Worm (Caenorhabditis elegans) whole organism, L1 larva: ENCODE data around the gene Y38A10A.11.
A peak's percentile ranks its signal among the peaks of the same experiment; 100 is the strongest.

Experiments
- C04F5.9 ChIP-seq: sonication (generic microtip); optimal IDR thresholded peaks from 2 replicates; lab custom pipeline; 2016; ENCODE audit warnings: missing genetic modification characterization, missing compliant biosample characterization
- C16A3.4 ChIP-seq: fragments of 150-350 bp; optimal IDR thresholded peaks from 2 replicates; lab custom pipeline; 2014; ENCODE audit warnings: missing biosample characterization, missing genetic modification characterization
- C34B4.2 ChIP-seq: sonication (generic microtip); optimal IDR thresholded peaks from 2 replicates; lab custom pipeline; 2017; ENCODE audit warnings: mild to moderate bottlenecking, missing genetic modification characterization, missing compliant biosample characterization
- Y116A8C.19 ChIP-seq: sonication (generic microtip); optimal IDR thresholded peaks from 2 replicates; lab custom pipeline; 2016; ENCODE audit warnings: missing compliant biosample characterization, missing genetic modification characterization, borderline replicate concordance
- aha-1 ChIP-seq: fragments of 150-350 bp; optimal IDR thresholded peaks from 2 replicates; lab custom pipeline; 2014; ENCODE audit warnings: missing biosample characterization, missing genetic modification characterization
- alr-1 ChIP-seq: fragments of 200-800 bp; sonication (Bioruptor generic); optimal IDR thresholded peaks from 2 replicates; lab custom pipeline; 2018; ENCODE audit warnings: borderline replicate concordance, mild to moderate bottlenecking, missing genetic modification characterization, missing compliant biosample characterization
- aly-2 ChIP-seq: fragments of 150-350 bp; optimal IDR thresholded peaks from 2 replicates; lab custom pipeline; 2014; ENCODE audit warnings: missing biosample characterization, missing genetic modification characterization
- ama-1 ChIP-seq: fragments of 150-350 bp; optimal IDR thresholded peaks from 2 replicates; lab custom pipeline; 2014
- blmp-1 ChIP-seq: fragments of 150-350 bp; optimal IDR thresholded peaks from 2 replicates; lab custom pipeline; 2014; ENCODE audit warnings: missing biosample characterization, missing genetic modification characterization
- ceh-8 ChIP-seq: fragments of 200-800 bp; sonication (Bioruptor generic); optimal IDR thresholded peaks from 2 replicates; lab custom pipeline; 2018; ENCODE audit warnings: mild to moderate bottlenecking, missing genetic modification characterization, moderate library complexity, missing compliant biosample characterization
- ceh-90 ChIP-seq: sonication (generic microtip); optimal IDR thresholded peaks from 2 replicates; lab custom pipeline; 2016; ENCODE audit warnings: missing genetic modification characterization, missing compliant biosample characterization
- ces-1 ChIP-seq: fragments of 150-350 bp; optimal IDR thresholded peaks from 2 replicates; lab custom pipeline; 2014; ENCODE audit warnings: missing biosample characterization, missing genetic modification reagents, missing genetic modification characterization
- dsc-1 ChIP-seq: sonication (generic microtip); optimal IDR thresholded peaks from 2 replicates; lab custom pipeline; 2016; ENCODE audit warnings: mild to moderate bottlenecking, missing genetic modification characterization, missing compliant biosample characterization
- efl-1 ChIP-seq, 4 experiments: fragments of 150-350 bp; optimal IDR thresholded peaks in 3 of 4; peaks in 1 of 4; 1 replicate in 1 of 4; 2 replicates in 3 of 4; lab custom pipeline; 2014; ENCODE audit warnings: missing biosample characterization in 2 of 4, missing genetic modification characterization in 2 of 4, missing genetic modification reagents in 2 of 4
- efl-3 ChIP-seq: fragments of 200-800 bp; sonication (Bioruptor generic); optimal IDR thresholded peaks from 2 replicates; lab custom pipeline; 2018; ENCODE audit warnings: mild to moderate bottlenecking, missing genetic modification characterization, missing compliant biosample characterization
- egl-27 ChIP-seq, 2 experiments: fragments of 150-350 bp in 1 of 2; sonication (generic microtip); optimal IDR thresholded peaks; 3 replicates each; lab custom pipeline; 2017 to 2018; ENCODE audit warnings: missing biosample characterization in 2 of 2, missing genetic modification characterization in 2 of 2, missing genetic modification reagents in 2 of 2
- ets-5 ChIP-seq: fragments of 200-800 bp; sonication (Bioruptor generic); IDR thresholded peaks from 2 replicates; pipeline ENCODE4 v1.3.6; 2022; ENCODE audit warnings: missing genetic modification characterization, missing compliant biosample characterization
- fkh-8 ChIP-seq: sonication (generic microtip); optimal IDR thresholded peaks from 2 replicates; lab custom pipeline; 2016; ENCODE audit warnings: mild to moderate bottlenecking, missing genetic modification characterization, missing compliant biosample characterization
- grh-1 ChIP-seq: fragments of 200-800 bp; sonication (Bioruptor generic); IDR thresholded peaks from 2 replicates; pipeline ENCODE4 v1.3.6; 2022; ENCODE audit warnings: missing genetic modification reagents, missing genetic modification characterization, missing compliant biosample characterization
- hlh-4 ChIP-seq: sonication (generic microtip); optimal IDR thresholded peaks from 2 replicates; lab custom pipeline; 2016; ENCODE audit warnings: mild to moderate bottlenecking, missing genetic modification characterization, missing compliant biosample characterization
- irx-1 ChIP-seq: sonication (generic microtip); optimal IDR thresholded peaks from 2 replicates; lab custom pipeline; 2016; ENCODE audit warnings: missing genetic modification characterization, missing compliant biosample characterization
- isw-1 ChIP-seq: fragments of 200-800 bp; sonication (Bioruptor generic); IDR thresholded peaks from 2 replicates; pipeline ENCODE4 v1.3.6; 2022; ENCODE audit warnings: missing genetic modification characterization, missing compliant biosample characterization
- jun-1 ChIP-seq: fragments of 150-350 bp; optimal IDR thresholded peaks from 2 replicates; lab custom pipeline; 2014; ENCODE audit warnings: missing biosample characterization, missing genetic modification reagents, missing genetic modification characterization
- lin-14 ChIP-seq: fragments of 200-800 bp; sonication (Bioruptor generic); optimal IDR thresholded peaks from 2 replicates; lab custom pipeline; 2018; ENCODE audit warnings: mild to moderate bottlenecking, missing genetic modification characterization, moderate library complexity, missing compliant biosample characterization
- lin-39 ChIP-seq: fragments of 150-350 bp; optimal IDR thresholded peaks from 2 replicates; lab custom pipeline; 2014; ENCODE audit warnings: missing biosample characterization, missing genetic modification reagents, missing genetic modification characterization
- lsy-2 ChIP-seq, 2 experiments: fragments of 150-350 bp; optimal IDR thresholded peaks; 2 replicates each; lab custom pipeline; 2014; ENCODE audit warnings: missing biosample characterization in 2 of 2, missing genetic modification characterization in 2 of 2
- mep-1 ChIP-seq: fragments of 150-350 bp; optimal IDR thresholded peaks from 2 replicates; lab custom pipeline; 2014; ENCODE audit warnings: missing biosample characterization, missing genetic modification characterization
- nhr-11 ChIP-seq: fragments of 150-350 bp; optimal IDR thresholded peaks from 2 replicates; lab custom pipeline; 2014; ENCODE audit warnings: missing biosample characterization, missing genetic modification characterization
- nhr-12 ChIP-seq: sonication (generic microtip); optimal IDR thresholded peaks from 2 replicates; lab custom pipeline; 2017; ENCODE audit warnings: missing biosample characterization, missing genetic modification characterization
- nhr-20 ChIP-seq: sonication (generic microtip); optimal IDR thresholded peaks from 2 replicates; lab custom pipeline; 2016; ENCODE audit warnings: mild to moderate bottlenecking, missing genetic modification characterization, missing compliant biosample characterization
- nhr-71 ChIP-seq: sonication (generic microtip); optimal IDR thresholded peaks from 2 replicates; lab custom pipeline; 2016; ENCODE audit warnings: mild to moderate bottlenecking, missing genetic modification characterization, moderate library complexity, missing compliant biosample characterization
- nhr-76 ChIP-seq: sonication (generic microtip); optimal IDR thresholded peaks from 2 replicates; lab custom pipeline; 2017; ENCODE audit warnings: missing biosample characterization, missing genetic modification characterization
- nhr-84 ChIP-seq: sonication (generic microtip); optimal IDR thresholded peaks from 2 replicates; lab custom pipeline; 2017; ENCODE audit warnings: missing biosample characterization, missing genetic modification characterization
- nhr-85 ChIP-seq: sonication (generic microtip); peaks from one replicate; lab custom pipeline; 2016; ENCODE audit warnings: missing genetic modification characterization, inconsistent platforms, missing compliant biosample characterization
- nhr-90 ChIP-seq: sonication (generic microtip); optimal IDR thresholded peaks from 2 replicates; lab custom pipeline; 2016; ENCODE audit warnings: mild to moderate bottlenecking, missing genetic modification characterization, missing compliant biosample characterization; ENCODE audit not compliant: poor library complexity
- pqm-1 ChIP-seq: sonication (generic microtip); optimal IDR thresholded peaks from 3 replicates; lab custom pipeline; 2017; ENCODE audit warnings: missing biosample characterization, missing genetic modification characterization
- rnt-1 ChIP-seq: sonication (generic microtip); optimal IDR thresholded peaks from 2 replicates; lab custom pipeline; 2016; ENCODE audit warnings: mild to moderate bottlenecking, missing genetic modification characterization, moderate library complexity, missing compliant biosample characterization
- snpc-4 ChIP-seq: fragments of 150-350 bp; optimal IDR thresholded peaks from 2 replicates; lab custom pipeline; 2014; ENCODE audit warnings: missing biosample characterization, missing genetic modification characterization
- snu-23 ChIP-seq: sonication (generic microtip); optimal IDR thresholded peaks from 2 replicates; lab custom pipeline; 2016; ENCODE audit warnings: missing genetic modification characterization, missing compliant biosample characterization
- sox-4 ChIP-seq: sonication (generic microtip); optimal IDR thresholded peaks from 2 replicates; lab custom pipeline; 2016; ENCODE audit warnings: missing genetic modification characterization, missing compliant biosample characterization
- swsn-7 ChIP-seq: sonication (generic microtip); optimal IDR thresholded peaks from 2 replicates; lab custom pipeline; 2016; ENCODE audit warnings: missing genetic modification characterization, missing compliant biosample characterization
- tbx-2 ChIP-seq: sonication (generic microtip); optimal IDR thresholded peaks from 2 replicates; lab custom pipeline; 2016; ENCODE audit warnings: missing genetic modification characterization, missing compliant biosample characterization
- tlp-1 ChIP-seq: fragments of 150-350 bp; optimal IDR thresholded peaks from 2 replicates; lab custom pipeline; 2014; ENCODE audit warnings: missing biosample characterization, missing genetic modification characterization
- unc-86 ChIP-seq: sonication (generic microtip); optimal IDR thresholded peaks from 2 replicates; lab custom pipeline; 2016; ENCODE audit warnings: missing genetic modification characterization, missing compliant biosample characterization
- unc-98 ChIP-seq: fragments of 200-800 bp; sonication (Bioruptor generic); IDR thresholded peaks from 2 replicates; pipeline ENCODE4 v1.3.6; 2022; ENCODE audit warnings: missing genetic modification characterization, missing compliant biosample characterization
- vab-15 ChIP-seq: sonication (generic microtip); optimal IDR thresholded peaks from 2 replicates; lab custom pipeline; 2017; ENCODE audit warnings: missing genotype, mild to moderate bottlenecking, missing genetic modification characterization, missing compliant biosample characterization
- xbp-1 ChIP-seq: sonication (generic microtip); optimal IDR thresholded peaks from 2 replicates; lab custom pipeline; 2016; ENCODE audit warnings: missing genetic modification characterization, missing compliant biosample characterization
- zag-1 ChIP-seq: fragments of 150-350 bp; optimal IDR thresholded peaks from 2 replicates; lab custom pipeline; 2014; ENCODE audit warnings: missing biosample characterization, missing genetic modification characterization
- ztf-11 ChIP-seq, 2 experiments: sonication (generic microtip); optimal IDR thresholded peaks; 2 replicates each; lab custom pipeline; 2016 to 2017; ENCODE audit warnings: missing genetic modification characterization in 2 of 2, missing biosample characterization in 1 of 2, missing compliant biosample characterization in 1 of 2

Gene Y38A10A.11

ce11 chrV:6099634-6100033 lies 3.7 kb downstream of the Y38A10A.11 start:
- no peak for TF ChIP-seq unc-98 (GFP tag; lab: Robert Waterston, UW)
- TF ChIP-seq sox-4 (tag; lab: Kevin White, UChicago), result no peak
- TF ChIP-seq snpc-4, result no peak
- no peak for TF ChIP-seq nhr-76
- no peak for TF ChIP-seq tlp-1 (tag; lab: Kevin White, UChicago)
- no peak; the same call in 1 of the 2 replicates for TF ChIP-seq grh-1 (GFP tag; lab: Robert Waterston, UW)
- TF ChIP-seq mep-1 (tag; lab: Kevin White, UChicago), result no peak
- TF ChIP-seq nhr-20 (tag; lab: Kevin White, UChicago), result no peak
- TF ChIP-seq ceh-8 (GFP tag; lab: Kevin White, UChicago), result no peak
- TF ChIP-seq alr-1 (tag; lab: Kevin White, UChicago), result peak; percentile 60
- TF ChIP-seq nhr-84 (tag; lab: Kevin White, UChicago), result no peak
- TF ChIP-seq ceh-90 (tag; lab: Kevin White, UChicago), result no peak
- no peak for TF ChIP-seq nhr-90 (tag; lab: Kevin White, UChicago)
- no peak for TF ChIP-seq efl-1 (optimal IDR thresholded peaks at IDR 0.05; lab: Kevin White, UChicago)
- TF ChIP-seq efl-1 (GFP tag; optimal IDR thresholded peaks at IDR 0.05 in 1 of 2; lab: Kevin White, UChicago), result peak in 1 of 2 experiments; percentile 78
- no peak for TF ChIP-seq fkh-8 (tag; lab: Kevin White, UChicago)
- no peak for TF ChIP-seq tbx-2
- TF ChIP-seq isw-1, result no peak
- peak; percentile 35 for TF ChIP-seq nhr-85
- no peak for TF ChIP-seq C16A3.4 (tag; lab: Kevin White, UChicago)
- no peak for TF ChIP-seq Y116A8C.19 (tag; lab: Kevin White, UChicago)
- no peak for TF ChIP-seq hlh-4
- 0 out of 2 replicates have a peak, but pooled peaks have one; percentile 58 for TF ChIP-seq ets-5 (GFP tag; lab: Robert Waterston, UW)
- TF ChIP-seq irx-1, result no peak
- peak; percentile 27 for TF ChIP-seq rnt-1 (tag; lab: Kevin White, UChicago)
- TF ChIP-seq ztf-11 (tag; optimal IDR thresholded peaks at IDR 0.05; lab: Kevin White, UChicago), result no peak
- no peak for TF ChIP-seq C34B4.2 (tag; lab: Kevin White, UChicago)
- TF ChIP-seq nhr-12 (tag; lab: Kevin White, UChicago), result no peak
- TF ChIP-seq aha-1, result no peak
- TF ChIP-seq egl-27 (tag; optimal IDR thresholded peaks at IDR 0.05; lab: Kevin White, UChicago), result no peak
- no peak for TF ChIP-seq lin-39
- no peak for TF ChIP-seq ces-1 (GFP tag; lab: Kevin White, UChicago)
- no peak for TF ChIP-seq jun-1 (tag; lab: Kevin White, UChicago)
- TF ChIP-seq swsn-7 (tag; lab: Kevin White, UChicago), result no peak
- no peak for TF ChIP-seq C04F5.9 (tag; lab: Kevin White, UChicago)
- TF ChIP-seq efl-3 (GFP tag; lab: Kevin White, UChicago), result no peak
- no peak for TF ChIP-seq vab-15 (tag; lab: Kevin White, UChicago)
- TF ChIP-seq dsc-1 (tag; lab: Kevin White, UChicago), result no peak
- TF ChIP-seq nhr-11 (tag; lab: Kevin White, UChicago), result no peak
- no peak for TF ChIP-seq pqm-1 (tag; lab: Kevin White, UChicago)

ce11 chrV:6098755-6099155 lies 4.6 kb downstream of the Y38A10A.11 start:
- no peak for TF ChIP-seq zag-1 (tag; lab: Kevin White, UChicago)
- peak; percentile 26 for TF ChIP-seq nhr-71
- TF ChIP-seq ama-1, result peak; percentile 87
- TF ChIP-seq nhr-85, result peak; percentile 30
- TF ChIP-seq lin-14, result no peak
- no peak for TF ChIP-seq mep-1 (tag; lab: Kevin White, UChicago)
- TF ChIP-seq aly-2 (tag; lab: Kevin White, UChicago), result peak; percentile 71
- TF ChIP-seq snu-23 (GFP tag; lab: Kevin White, UChicago), result peak; percentile 16
- TF ChIP-seq efl-1 (optimal IDR thresholded peaks at IDR 0.05; lab: Kevin White, UChicago), result peak in 1 of 2 experiments; percentile 24
- TF ChIP-seq efl-1 (GFP tag; optimal IDR thresholded peaks at IDR 0.05 in 1 of 2; lab: Kevin White, UChicago), result peak in 1 of 2 experiments; percentile 82
- TF ChIP-seq ceh-90 (tag; lab: Kevin White, UChicago), result no peak
- peak; percentile 22 to 55 for TF ChIP-seq lsy-2 (tag; optimal IDR thresholded peaks at IDR 0.05; lab: Kevin White, UChicago)
- no peak for TF ChIP-seq unc-98 (GFP tag; lab: Robert Waterston, UW)
- TF ChIP-seq swsn-7 (tag; lab: Kevin White, UChicago), result no peak
- TF ChIP-seq xbp-1, result peak; percentile 60
- TF ChIP-seq blmp-1 (tag; lab: Kevin White, UChicago), result no peak
- TF ChIP-seq nhr-90 (tag; lab: Kevin White, UChicago), result peak; percentile 23
- peak; percentile 28 for TF ChIP-seq rnt-1 (tag; lab: Kevin White, UChicago)
- no peak for TF ChIP-seq snpc-4
- TF ChIP-seq unc-86 (tag; lab: Kevin White, UChicago), result no peak
- TF ChIP-seq nhr-11 (tag; lab: Kevin White, UChicago), result no peak
- no peak for TF ChIP-seq lin-39
- TF ChIP-seq, all 84 proteins: peak for 10
